Fruit fly (Drosophila melanogaster) whole organism: ENCODE results near the gene Nep5.

Source experiments
- CG8478 ChIP-seq: fragments of >200 bp; optimal IDR thresholded peaks from 2 replicates; lab custom pipeline; 2018; ENCODE audit warnings: inconsistent platforms
- EcR ChIP-seq, 2 experiments: fragments of >200 bp; optimal IDR thresholded peaks; 2 replicates each; lab custom pipeline; 2017; ENCODE audit warnings: missing biosample characterization in 2 of 2, missing genetic modification characterization in 2 of 2, missing genetic modification reagents in 2 of 2
- psq ChIP-seq: fragments of >200 bp; optimal IDR thresholded peaks from 2 replicates; lab custom pipeline; 2017
- usp ChIP-seq: fragments of >200 bp; optimal IDR thresholded peaks from 2 replicates; lab custom pipeline; 2017; ENCODE audit warnings: missing biosample characterization, missing genetic modification characterization, mixed read lengths

DNA sequence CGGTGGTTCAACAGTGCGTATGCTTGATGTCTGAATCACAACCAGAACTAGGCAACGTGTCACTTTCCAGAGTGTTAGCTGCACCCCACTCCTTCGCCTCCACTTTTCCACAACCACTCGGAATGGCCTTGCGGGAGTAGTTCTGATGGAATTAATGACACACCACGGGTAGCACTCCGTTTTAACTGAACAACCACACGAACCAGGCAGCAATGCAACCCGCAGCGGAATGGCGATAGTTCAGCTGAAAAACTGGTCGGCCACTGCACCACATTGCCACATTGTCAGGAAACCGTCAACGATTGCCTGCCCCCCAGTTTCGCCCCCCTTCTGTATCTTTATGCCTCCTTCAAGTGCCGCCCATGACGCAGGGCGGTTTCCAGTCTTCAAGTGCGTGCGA lies 23.6 kb upstream of the Nep5 start, which contains the start of gene Cpr97Ea:
- TF ChIP-seq EcR (GFP tag; optimal IDR thresholded peaks at IDR 0.05; lab: Kevin White, UChicago) (no peak), psq (no peak), CG8478 (lab: Kevin White, UChicago) (no peak), usp (GFP tag; lab: Kevin White, UChicago) (no peak)
